Worm (Caenorhabditis elegans): Measurements from ENCODE around the gene C46F2.1.

- no peak for TF ChIP-seq him-1 (tag; optimal IDR thresholded peaks at IDR 0.05)
- TF ChIP-seq W03F9.2 (tag; optimal IDR thresholded peaks at IDR 0.05): no peak
- no peak for TF ChIP-seq dao-5 (tag; optimal IDR thresholded peaks at IDR 0.05)
Observed at ce11 chrX:8078374-8078773, 526 bp downstream of the C46F2.1 start.

All from whole organism, L4/young adult.